Worm (Caenorhabditis elegans): ENCODE measurements around the gene nth-1.
A peak's percentile ranks its signal among the peaks of the same experiment; 100 is the strongest.

Gene nth-1

DNA sequence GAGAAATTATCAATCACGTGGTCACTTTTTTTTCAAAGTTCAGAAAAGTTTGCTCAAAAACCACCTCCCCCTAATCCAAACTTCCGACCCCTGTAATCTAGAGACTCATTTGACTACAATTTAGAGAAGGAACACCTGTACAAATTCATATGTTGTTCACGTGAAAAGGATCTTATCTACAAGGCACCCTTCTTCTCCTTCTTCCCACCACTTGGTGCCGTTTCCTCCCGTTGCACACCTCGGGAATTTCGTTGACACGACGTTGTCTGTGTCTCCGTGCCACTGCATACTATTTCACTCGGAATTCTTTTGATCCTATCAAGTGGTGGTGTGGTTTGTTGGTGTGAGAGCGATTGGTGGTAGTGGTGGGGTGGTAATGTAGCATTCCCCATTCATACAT lies 19.5 kb downstream of the nth-1 start:
- TF ChIP-seq mml-1 (tag; optimal IDR thresholded peaks at IDR 0.05) (peak; percentile 27), snpc-4 (tag; optimal IDR thresholded peaks at IDR 0.05) (no peak)

DNA sequence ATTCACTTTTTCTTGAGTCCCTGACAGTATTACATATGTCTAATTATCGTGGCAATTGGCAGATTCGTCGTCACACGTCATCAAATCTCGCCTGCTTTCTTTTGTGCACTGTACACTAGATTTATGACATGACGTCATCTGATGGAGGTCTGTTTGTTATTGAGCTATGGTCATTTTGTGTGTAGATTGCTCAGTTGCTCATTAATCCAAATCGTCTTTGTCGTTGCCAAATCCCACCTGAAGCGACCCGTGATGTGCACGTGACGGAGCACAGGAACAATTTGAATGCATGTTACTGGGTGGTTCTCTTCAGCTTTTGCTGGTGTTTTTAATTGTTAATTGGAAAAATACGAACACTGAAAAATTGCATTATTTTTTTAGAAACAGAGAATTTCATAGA lies 21.2 kb downstream of the nth-1 start:
- TF ChIP-seq daf-12 (tag; optimal IDR thresholded peaks at IDR 0.05) (no peak), mml-1 (tag; optimal IDR thresholded peaks at IDR 0.05) (peak; percentile 43), elt-1 (tag; optimal IDR thresholded peaks at IDR 0.05) (no peak)

DNA sequence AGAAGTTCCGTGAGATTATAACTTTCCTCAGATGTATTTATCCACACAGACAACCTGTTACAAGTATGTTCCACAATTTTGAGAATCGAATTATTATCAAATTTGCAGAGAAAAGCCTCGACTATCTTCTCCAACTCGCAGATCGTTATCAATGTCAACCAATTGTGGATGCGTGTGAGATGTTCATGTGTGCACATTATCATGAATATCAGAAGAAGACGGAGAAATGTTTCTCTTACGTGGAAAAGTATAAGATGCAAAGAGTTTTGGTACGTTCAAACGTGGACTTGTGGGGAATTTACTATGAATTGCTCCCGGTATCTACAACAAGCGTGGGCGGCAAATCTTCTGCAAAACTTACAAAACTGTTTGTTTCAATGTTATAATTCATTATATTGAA lies 23.0 kb downstream of the nth-1 start:
- TF ChIP-seq egl-5 (tag; optimal IDR thresholded peaks at IDR 0.05) (no peak), sea-2 (GFP tag; optimal IDR thresholded peaks at IDR 0.05) (no peak), zag-1 (tag; optimal IDR thresholded peaks at IDR 0.05) (no peak), pha-4 (tag; optimal IDR thresholded peaks at IDR 0.05) (no peak), eor-1 (tag; optimal IDR thresholded peaks at IDR 0.05) (no peak), pqm-1 (tag; optimal IDR thresholded peaks at IDR 0.05) (no peak), lin-15B (tag; optimal IDR thresholded peaks at IDR 0.05) (no peak), elt-3 (tag; optimal IDR thresholded peaks at IDR 0.05) (no peak), nhr-11 (tag; optimal IDR thresholded peaks at IDR 0.05) (no peak), snpc-4 (tag; optimal IDR thresholded peaks at IDR 0.05) (no peak), nhr-23 (tag; optimal IDR thresholded peaks at IDR 0.05) (no peak), ztf-4 (tag; optimal IDR thresholded peaks at IDR 0.05) (no peak), ceh-16 (tag; optimal IDR thresholded peaks at IDR 0.05) (no peak), elt-1 (tag; optimal IDR thresholded peaks at IDR 0.05) (no peak), nfya-1 (tag; optimal IDR thresholded peaks at IDR 0.05; ENCODE audit: insufficient read depth) (no peak), unc-39 (tag; optimal IDR thresholded peaks at IDR 0.05) (no peak), nhr-237 (tag; optimal IDR thresholded peaks at IDR 0.05) (no peak), egl-27 (tag; optimal IDR thresholded peaks at IDR 0.05) (no peak), nhr-25 (tag; optimal IDR thresholded peaks at IDR 0.05) (no peak), daf-12 (tag; optimal IDR thresholded peaks at IDR 0.05) (no peak)

DNA sequence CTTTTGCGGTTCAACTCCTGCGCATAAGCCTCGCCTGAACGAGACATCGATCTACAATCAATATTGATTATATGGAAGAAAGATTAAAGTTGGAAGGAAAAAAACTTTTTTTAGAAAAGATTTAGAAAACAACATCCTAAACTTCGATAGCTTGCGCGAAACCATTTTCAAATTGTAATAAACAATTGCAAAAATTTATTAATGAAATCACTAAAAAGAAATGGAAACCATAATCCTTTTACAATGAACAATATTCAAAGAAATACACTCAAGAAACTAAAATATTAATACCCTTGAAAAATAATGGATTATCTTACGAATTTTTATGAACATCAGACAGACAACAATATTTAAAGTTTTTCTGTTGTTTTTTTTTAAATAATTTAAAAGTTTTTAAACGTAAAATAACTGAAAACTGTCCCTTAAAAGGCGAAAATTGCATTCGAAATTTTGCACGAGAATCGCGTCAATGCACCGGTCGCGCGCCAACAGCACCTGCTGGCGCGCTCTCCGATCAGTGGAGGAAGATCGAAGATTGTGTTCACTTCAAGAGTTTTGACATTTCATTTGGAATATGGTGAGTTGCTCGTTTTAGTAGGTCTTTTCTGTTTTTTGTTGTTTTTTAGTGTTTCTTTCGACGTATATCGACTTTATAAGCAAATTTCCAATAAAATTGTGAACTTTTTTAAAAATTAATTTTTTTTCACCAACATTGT lies 24.7 kb downstream of the nth-1 start, which contains the start of the genes sftb-1 and R10E4.1:
Gene sftb-1 (minus strand): TSS at position 51 of the 716 bp plus-strand sequence.
Gene R10E4.1 (plus strand): TSS at position 524 of the 716 bp plus-strand sequence.
- peak; percentile 30 for TF ChIP-seq elt-2 (tag; optimal IDR thresholded peaks at IDR 0.05)
- peak; percentile 69 for TF ChIP-seq pha-4 (tag; optimal IDR thresholded peaks at IDR 0.05)
- peak; percentile 75 for TF ChIP-seq lin-15B (tag; optimal IDR thresholded peaks at IDR 0.05)
- TF ChIP-seq ztf-4 (tag; optimal IDR thresholded peaks at IDR 0.05) = no peak
- no peak for TF ChIP-seq unc-62 (GFP tag; optimal IDR thresholded peaks at IDR 0.05)
- peak; percentile 41 for TF ChIP-seq hmg-11 (tag; optimal IDR thresholded peaks at IDR 0.05)
- TF ChIP-seq nhr-43 (tag; optimal IDR thresholded peaks at IDR 0.05; ENCODE audit: poor library complexity, severe bottlenecking) = peak; percentile 30
- peak; percentile 22 for TF ChIP-seq ceh-28 (tag; optimal IDR thresholded peaks at IDR 0.05)
- peak; percentile 23 for TF ChIP-seq tbx-2 (tag; optimal IDR thresholded peaks at IDR 0.05)
- no peak for TF ChIP-seq daf-12 (tag; optimal IDR thresholded peaks at IDR 0.05)
- TF ChIP-seq lin-39 (tag; optimal IDR thresholded peaks at IDR 0.05) = peak; percentile 77
- TF ChIP-seq pqm-1 (tag; optimal IDR thresholded peaks at IDR 0.05) = peak; percentile 3
- no peak for TF ChIP-seq nhr-237 (tag; optimal IDR thresholded peaks at IDR 0.05)
- peak; percentile 81 for TF ChIP-seq snpc-4 (tag; optimal IDR thresholded peaks at IDR 0.05)
- TF ChIP-seq mml-1 (tag; optimal IDR thresholded peaks at IDR 0.05) = no peak
- TF ChIP-seq nfya-1 (tag; optimal IDR thresholded peaks at IDR 0.05; ENCODE audit: insufficient read depth) = peak; percentile 82
- no peak for TF ChIP-seq ztf-11 (tag; optimal IDR thresholded peaks at IDR 0.05)
- peak; percentile 58 for TF ChIP-seq R02D3.7 (tag; optimal IDR thresholded peaks at IDR 0.05)
- peak; percentile 37 for TF ChIP-seq jun-1 (tag; optimal IDR thresholded peaks at IDR 0.05)
- TF ChIP-seq ceh-82 (tag; optimal IDR thresholded peaks at IDR 0.05) = no peak
- TF ChIP-seq fkh-10 (GFP tag; optimal IDR thresholded peaks at IDR 0.05) = no peak
- TF ChIP-seq nhr-25 (tag; optimal IDR thresholded peaks at IDR 0.05) = peak; percentile 68
- peak; percentile 71 for TF ChIP-seq nhr-23 (tag; optimal IDR thresholded peaks at IDR 0.05)

DNA sequence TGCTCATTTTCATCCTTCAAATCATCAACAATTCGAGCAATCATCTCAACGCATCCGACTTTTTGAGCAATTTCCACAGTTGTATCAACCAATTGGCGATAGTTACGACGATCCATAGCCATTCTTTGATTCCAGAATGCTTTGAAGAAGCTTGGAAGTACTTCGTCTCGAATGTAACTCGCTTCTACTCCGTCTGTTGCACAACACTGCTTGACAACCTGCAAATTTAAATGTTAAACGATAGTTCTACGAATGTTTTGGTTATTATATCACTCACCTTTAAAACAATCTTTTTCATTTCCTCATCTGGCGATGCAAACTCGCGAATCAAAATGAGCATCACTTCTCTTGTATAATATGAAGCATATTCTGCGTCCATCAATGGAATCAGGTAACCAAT lies 28.2 kb downstream of the nth-1 start:
- TF ChIP-seq snpc-4 (tag; optimal IDR thresholded peaks at IDR 0.05) (no peak), pqm-1 (tag; optimal IDR thresholded peaks at IDR 0.05) (no peak), lin-39 (tag; optimal IDR thresholded peaks at IDR 0.05) (no peak), mml-1 (tag; optimal IDR thresholded peaks at IDR 0.05) (no peak)
